Fruit fly (Drosophila melanogaster) whole organism, embryonic: ENCODE measurements around the gene CG42335.
"Not testable (repeated sequence)": the region's sequence is repeated elsewhere in the genome, so short reads cannot be mapped to it uniquely, and the experiment has no call there.

Source experiments
- C15 ChIP-seq: fragments of 200-800 bp; sonication (Bioruptor generic); IDR thresholded peaks from 3 replicates; pipeline ENCODE4 v1.3.6; 2022; ENCODE audit warnings: missing biosample characterization, missing genetic modification characterization
- CG10267 ChIP-seq: fragments of 200-800 bp; sonication (Bioruptor generic); optimal IDR thresholded peaks from 2 replicates; lab custom pipeline; 2018; ENCODE audit warnings: missing biosample characterization, mild to moderate bottlenecking, missing genetic modification characterization, moderate library complexity
- CG10274 ChIP-seq: fragments of 200-800 bp; sonication (Bioruptor generic); optimal IDR thresholded peaks from 3 replicates; lab custom pipeline; 2017; ENCODE audit warnings: missing biosample characterization, mild to moderate bottlenecking, missing genetic modification characterization
- CG10366 ChIP-seq: fragments of 200-800 bp; sonication (Bioruptor generic); IDR thresholded peaks from 2 replicates; pipeline ENCODE4 v1.3.6; 2022; ENCODE audit warnings: missing biosample characterization, missing genetic modification characterization
- CG10979 ChIP-seq: fragments of 200-800 bp; sonication (Bioruptor generic); optimal IDR thresholded peaks from 2 replicates; lab custom pipeline; 2018; ENCODE audit warnings: missing biosample characterization, mild to moderate bottlenecking, missing genetic modification characterization, moderate library complexity
- CG11504 ChIP-seq: fragments of 200-800 bp; sonication (Bioruptor generic); optimal IDR thresholded peaks from 3 replicates; lab custom pipeline; 2019; ENCODE audit warnings: missing biosample characterization, mild to moderate bottlenecking, missing genetic modification characterization, moderate library complexity
- CG12299 ChIP-seq: fragments of 200-800 bp; sonication (Bioruptor generic); optimal IDR thresholded peaks from 2 replicates; lab custom pipeline; 2018; ENCODE audit warnings: missing biosample characterization, mild to moderate bottlenecking, missing genetic modification characterization
- CG1603 ChIP-seq: fragments of 200-800 bp; sonication (Bioruptor generic); optimal IDR thresholded peaks from 2 replicates; lab custom pipeline; 2019; ENCODE audit warnings: missing biosample characterization, mild to moderate bottlenecking, missing genetic modification characterization, moderate library complexity
- CG2712 ChIP-seq: fragments of 200-800 bp; optimal IDR thresholded peaks from 3 replicates; lab custom pipeline; 2019; ENCODE audit warnings: missing biosample characterization, mild to moderate bottlenecking, missing genetic modification characterization, moderate library complexity
- CG30020 ChIP-seq: fragments of 200-800 bp; optimal IDR thresholded peaks from 2 replicates; lab custom pipeline; 2019; ENCODE audit warnings: missing biosample characterization, mild to moderate bottlenecking, missing genetic modification characterization, moderate library complexity
- CG30431 ChIP-seq: fragments of 200-800 bp; sonication (Bioruptor generic); optimal IDR thresholded peaks from 2 replicates; lab custom pipeline; 2017; ENCODE audit warnings: missing biosample characterization, missing genetic modification characterization
- CG31365 ChIP-seq: fragments of 200-800 bp; sonication (Bioruptor generic); optimal IDR thresholded peaks from 2 replicates; lab custom pipeline; 2018; ENCODE audit warnings: missing biosample characterization, mild to moderate bottlenecking, missing genetic modification characterization
- CG31441 ChIP-seq: fragments of 200-800 bp; sonication (Bioruptor generic); IDR thresholded peaks from 2 replicates; pipeline ENCODE4 v1.3.6; 2022; ENCODE audit warnings: missing biosample characterization, missing genetic modification characterization
- CG34224 ChIP-seq: fragments of 200-800 bp; sonication (Bioruptor generic); IDR thresholded peaks from 3 replicates; pipeline ENCODE4 v1.3.6; 2022; ENCODE audit warnings: missing biosample characterization, missing genetic modification characterization; ENCODE audit not compliant: partially characterized antibody
- CG6813 ChIP-seq: fragments of 200-800 bp; sonication (Bioruptor generic); optimal IDR thresholded peaks from 2 replicates; lab custom pipeline; 2017; ENCODE audit warnings: missing biosample characterization, missing genetic modification characterization, mild to moderate bottlenecking, moderate library complexity, missing genetic modification reagents
- CG7745 ChIP-seq: fragments of 200-800 bp; sonication (Bioruptor generic); optimal IDR thresholded peaks from 2 replicates; lab custom pipeline; 2018; ENCODE audit warnings: missing biosample characterization, mild to moderate bottlenecking, missing genetic modification characterization, moderate library complexity
- CG9727 ChIP-seq: fragments of 200-800 bp; sonication (Bioruptor generic); optimal IDR thresholded peaks from 3 replicates; lab custom pipeline; 2017; ENCODE audit warnings: missing biosample characterization, mild to moderate bottlenecking, missing genetic modification characterization
- CG9817 ChIP-seq: fragments of 200-800 bp; sonication (Bioruptor generic); optimal IDR thresholded peaks from 2 replicates; lab custom pipeline; 2018; ENCODE audit warnings: missing biosample characterization, mild to moderate bottlenecking, missing genetic modification characterization, moderate library complexity
- CoRest ChIP-seq: fragments of 200-800 bp; sonication (Bioruptor generic); optimal IDR thresholded peaks from 3 replicates; lab custom pipeline; 2018; ENCODE audit warnings: missing biosample characterization, mild to moderate bottlenecking, missing genetic modification characterization, moderate library complexity
- D ChIP-seq, 2 experiments: fragments of 200-800 bp in 1 of 2; fragments of >200 bp in 1 of 2; sonication (Bioruptor generic) in 1 of 2; optimal IDR thresholded peaks; 2 replicates in 1 of 2; 3 replicates in 1 of 2; lab custom pipeline; 2017; ENCODE audit warnings: mild to moderate bottlenecking in 1 of 2, missing biosample characterization in 1 of 2, missing genetic modification characterization in 1 of 2, missing genetic modification reagents in 1 of 2
- Dek ChIP-seq: fragments of 200-800 bp; sonication (Bioruptor generic); optimal IDR thresholded peaks from 3 replicates; lab custom pipeline; 2019; ENCODE audit warnings: missing biosample characterization, mild to moderate bottlenecking, missing genetic modification characterization, moderate library complexity
- Ets65A ChIP-seq: fragments of 200-800 bp; sonication (Bioruptor generic); peaks from one replicate; lab custom pipeline; 2016; ENCODE audit warnings: missing biosample characterization, missing genetic modification characterization
- Fer3 ChIP-seq: fragments of 200-800 bp; sonication (Bioruptor generic); optimal IDR thresholded peaks from 2 replicates; lab custom pipeline; 2018; ENCODE audit warnings: missing biosample characterization, mild to moderate bottlenecking, missing genetic modification characterization, moderate library complexity
- HLHmδ ChIP-seq: fragments of 200-800 bp; sonication (Bioruptor generic); optimal IDR thresholded peaks from 2 replicates; lab custom pipeline; 2018; ENCODE audit warnings: missing biosample characterization, mild to moderate bottlenecking, missing genetic modification characterization, moderate library complexity
- Hsf ChIP-seq: fragments of 200-800 bp; sonication (Bioruptor generic); optimal IDR thresholded peaks from 3 replicates; lab custom pipeline; 2016; ENCODE audit warnings: missing biosample characterization, missing genetic modification characterization
- Taf1 ChIP-seq: fragments of 200-800 bp; sonication (Bioruptor generic); IDR thresholded peaks from 2 replicates; pipeline ENCODE4 v1.3.6; 2022; ENCODE audit warnings: missing biosample characterization, missing genetic modification characterization
- Xbp1 ChIP-seq: fragments of 200-800 bp; sonication (Bioruptor generic); optimal IDR thresholded peaks from 3 replicates; lab custom pipeline; 2016; ENCODE audit warnings: missing biosample characterization, mild to moderate bottlenecking, missing genetic modification characterization
- bsh ChIP-seq, 2 experiments: fragments of 200-800 bp; sonication (Bioruptor generic); optimal IDR thresholded peaks; 2 replicates each; lab custom pipeline; 2017 to 2018; ENCODE audit warnings: mild to moderate bottlenecking in 2 of 2, missing biosample characterization in 2 of 2, missing genetic modification characterization in 2 of 2, moderate library complexity in 1 of 2
- croc ChIP-seq: fragments of 200-800 bp; sonication (Bioruptor generic); conservative IDR thresholded peaks from 3 replicates; pipeline ENCODE4 v1.3.6; 2022; ENCODE audit warnings: missing biosample characterization, missing genetic modification characterization
- ftz-f1 ChIP-seq: fragments of 200-800 bp; sonication (Bioruptor generic); optimal IDR thresholded peaks from 2 replicates; lab custom pipeline; 2016; ENCODE audit warnings: missing biosample characterization, missing genetic modification characterization
- insv ChIP-seq, 2 experiments: fragments of 200-800 bp; sonication (Bioruptor generic); optimal IDR thresholded peaks; 3 replicates each; lab custom pipeline; 2016 to 2018; ENCODE audit warnings: missing biosample characterization in 2 of 2, missing genetic modification characterization in 2 of 2
- kah ChIP-seq: fragments of 200-800 bp; sonication (Bioruptor generic); optimal IDR thresholded peaks from 2 replicates; lab custom pipeline; 2018; ENCODE audit warnings: missing biosample characterization, mild to moderate bottlenecking, missing genetic modification characterization
- lmd ChIP-seq: fragments of 200-800 bp; sonication (Bioruptor generic); IDR thresholded peaks from 2 replicates; pipeline ENCODE4 v1.3.6; 2022; ENCODE audit warnings: missing biosample characterization, missing genetic modification characterization
- luna ChIP-seq: fragments of 200-800 bp; sonication (Bioruptor generic); optimal IDR thresholded peaks from 2 replicates; lab custom pipeline; 2016; ENCODE audit warnings: missing biosample characterization, missing genetic modification characterization
- phol ChIP-seq: fragments of 200-800 bp; sonication (Bioruptor generic); optimal IDR thresholded peaks from 3 replicates; lab custom pipeline; 2018; ENCODE audit warnings: missing biosample characterization, mild to moderate bottlenecking, missing genetic modification characterization, moderate library complexity
- scrt ChIP-seq: fragments of 200-800 bp; sonication (Bioruptor generic); optimal IDR thresholded peaks from 2 replicates; lab custom pipeline; 2018; ENCODE audit warnings: missing biosample characterization, mild to moderate bottlenecking, missing genetic modification characterization, moderate library complexity
- shn ChIP-seq: fragments of 200-800 bp; sonication (Bioruptor generic); optimal IDR thresholded peaks from 3 replicates; lab custom pipeline; 2016; ENCODE audit warnings: missing biosample characterization, missing genetic modification characterization
- sima ChIP-seq: fragments of 200-800 bp; sonication (Bioruptor generic); optimal IDR thresholded peaks from 2 replicates; lab custom pipeline; 2016; ENCODE audit warnings: missing biosample characterization, missing genetic modification characterization
- slbo ChIP-seq: fragments of 200-800 bp; sonication (Bioruptor generic); IDR thresholded peaks from 2 replicates; pipeline ENCODE4 v1.3.6; 2022; ENCODE audit warnings: missing biosample characterization, missing genetic modification characterization
- ttk ChIP-seq: fragments of 200-800 bp; sonication (Bioruptor generic); IDR thresholded peaks from 2 replicates; pipeline ENCODE4 v2.1.2; 2022; ENCODE audit warnings: missing biosample characterization, missing genetic modification characterization

The CG42335 gene

DNA sequence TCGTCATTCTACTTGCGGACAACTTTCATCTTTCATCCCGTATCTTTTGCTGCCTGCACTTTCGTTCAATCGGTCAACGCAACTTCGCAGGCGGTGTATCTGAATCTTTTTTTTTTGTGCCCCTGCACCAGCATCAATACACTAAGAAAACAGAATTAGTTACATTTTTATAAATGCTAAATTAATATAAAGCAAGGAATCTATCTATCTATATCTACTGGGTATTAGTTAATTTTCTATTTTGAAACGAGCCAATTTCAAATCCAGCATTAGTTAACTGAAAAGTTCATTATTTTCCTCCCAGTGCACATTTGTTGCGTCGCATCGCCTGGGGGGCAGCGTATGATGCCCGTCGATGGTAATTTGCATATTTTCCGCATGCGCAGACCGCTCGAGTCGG is 25.7 kb upstream of the CG42335 start (continued):
- TF ChIP-seq CG10979 (tag; lab: Kevin White, UChicago) (peak; percentile 44), bsh (GFP tag; optimal IDR thresholded peaks at IDR 0.05; lab: Kevin White, UChicago) (peak in 1 of 2 experiments; percentile 37), phol (tag; lab: Kevin White, UChicago) (peak; percentile 25), lmd (GFP tag; lab: Robert Waterston, UW) (0 out of 2 replicates have a peak, but pooled peaks have one; percentile 7), D (optimal IDR thresholded peaks at IDR 0.05; lab: Kevin White, UChicago) (no peak), D (GFP tag; optimal IDR thresholded peaks at IDR 0.05; lab: Kevin White, UChicago) (no peak), ttk (GFP tag; lab: Robert Waterston, UW) (no peak), CG31441 (GFP tag; lab: Robert Waterston, UW) (0 out of 2 replicates have a peak, but pooled peaks have one; percentile 17), croc (GFP tag; lab: Robert Waterston, UW) (peak; percentile 27; the same call in 1 of the 3 replicates), CG1603 (tag; lab: Kevin White, UChicago) (peak; percentile 13), CG2712 (tag; lab: Kevin White, UChicago) (peak; percentile 23), CG7745 (tag; lab: Kevin White, UChicago) (no peak), CG11504 (tag; lab: Kevin White, UChicago) (peak; percentile 47), CG10366 (GFP tag; lab: Robert Waterston, UW) (peak; percentile 25; the same call in 1 of the 2 replicates), Xbp1 (GFP tag; lab: Kevin White, UChicago) (peak; percentile 10)

DNA sequence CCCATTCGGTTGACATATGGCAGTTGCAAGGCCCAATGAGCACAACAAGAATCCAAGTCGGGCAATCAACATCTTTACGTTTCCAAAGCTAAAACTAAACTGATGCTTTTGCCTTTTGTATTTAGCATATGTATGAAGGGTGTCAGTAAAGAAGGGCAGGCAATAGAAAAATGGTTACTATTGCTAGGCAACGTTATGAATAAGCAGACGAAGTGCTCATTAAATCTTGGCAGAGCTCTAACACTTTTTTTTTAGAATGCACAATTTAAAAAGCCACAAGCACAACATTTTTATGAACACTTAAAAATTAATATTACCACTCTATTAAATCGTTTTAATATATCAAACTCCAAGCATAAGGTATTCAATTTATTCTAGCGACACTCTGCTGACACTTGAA is 22.4 kb upstream of the CG42335 start, which contains the start of gene Sfp93F:
TSS of gene Sfp93F (minus strand) at position 101 of the 400 bp plus-strand sequence.
- TF ChIP-seq Fer3 (tag; lab: Kevin White, UChicago); slbo (GFP tag; lab: Robert Waterston, UW); CG30431 (GFP tag; lab: Kevin White, UChicago): not testable (repeated sequence)

DNA sequence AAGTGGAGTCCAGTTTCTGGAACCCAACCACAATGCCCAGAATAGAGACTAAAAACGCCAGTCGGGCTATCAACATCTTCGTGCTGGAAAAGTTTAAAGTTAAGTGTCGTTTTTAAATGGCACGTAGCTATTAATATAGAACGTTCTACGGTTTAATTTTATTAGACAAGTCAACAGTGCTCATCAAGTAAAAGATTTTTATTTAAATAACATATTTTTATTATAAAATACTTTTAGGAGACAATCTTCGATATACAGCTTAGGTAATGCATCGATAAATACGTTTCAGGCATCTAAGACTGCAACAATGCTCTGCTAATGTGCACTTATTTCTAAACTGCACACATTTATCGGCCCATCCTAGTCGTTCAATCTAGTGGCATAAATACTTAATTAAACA is 21.8 kb upstream of the CG42335 start, which contains the start of gene CG42869:
TSS of gene CG42869 (minus strand) at position 101 of the 400 bp plus-strand sequence.
- TF ChIP-seq Ets65A (GFP tag; lab: Kevin White, UChicago) (peak; percentile 1), C15 (GFP tag; lab: Robert Waterston, UW) (no peak), kah (GFP tag; lab: Kevin White, UChicago) (no peak)

DNA sequence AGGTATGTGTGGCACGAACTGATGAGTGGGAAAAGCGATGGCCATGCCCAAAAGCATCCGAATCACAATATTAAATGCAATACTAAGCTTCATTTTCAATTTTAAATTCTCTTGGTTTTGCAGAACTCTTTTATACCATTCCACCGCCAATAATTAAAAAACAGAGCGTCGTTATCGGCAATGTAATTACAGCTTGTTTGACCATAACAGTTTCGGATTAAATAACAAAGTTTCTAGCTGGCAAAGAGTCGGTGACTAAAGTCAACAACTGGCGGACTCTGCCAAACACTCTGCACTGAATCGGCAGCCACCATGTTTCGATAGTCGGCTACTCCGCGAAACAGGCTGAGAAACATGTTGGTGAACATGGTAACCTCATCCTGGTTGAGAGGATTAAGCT is 21.3 kb upstream of the CG42335 start, which contains the start of gene CG42870:
TSS of gene CG42870 (minus strand) at position 101 of the 400 bp plus-strand sequence.
- TF ChIP-seq shn (GFP tag; lab: Kevin White, UChicago) (no peak), CG10267 (tag; lab: Kevin White, UChicago) (no peak), CG6813 (GFP tag; lab: Kevin White, UChicago) (no peak), ftz-f1 (GFP tag; lab: Kevin White, UChicago) (no peak), sima (GFP tag; lab: Kevin White, UChicago) (no peak), CG9817 (tag; lab: Kevin White, UChicago) (no peak)

DNA sequence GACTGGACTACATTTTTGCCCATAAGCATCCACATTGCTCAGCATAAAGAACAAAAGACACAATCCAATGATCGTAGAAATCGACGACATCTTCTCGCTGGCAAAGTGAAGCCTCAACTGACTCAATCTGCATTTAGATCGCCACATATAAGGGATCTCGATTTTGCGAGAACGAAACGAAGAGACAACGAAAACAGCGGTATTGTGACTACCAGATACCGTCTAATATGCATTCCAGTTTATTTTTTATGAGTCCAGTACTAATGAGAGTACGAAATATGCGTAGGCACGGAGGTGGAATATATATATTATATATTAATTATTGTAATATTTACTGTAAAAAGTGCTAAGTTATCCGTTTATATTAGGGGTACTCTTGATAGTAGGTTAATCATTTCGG is 19.6 kb upstream of the CG42335 start, which contains the start of gene CG34034:
TSS of gene CG34034 (minus strand) at position 101 of the 400 bp plus-strand sequence.
- TF ChIP-seq Dek (no peak), scrt (GFP tag; lab: Kevin White, UChicago) (no peak), CG31365 (no peak), luna (GFP tag; lab: Kevin White, UChicago) (no peak), Taf1 (GFP tag; lab: Robert Waterston, UW) (no peak), Hsf (GFP tag; lab: Kevin White, UChicago) (no peak), CG30020 (tag; lab: Kevin White, UChicago) (no peak), insv (GFP tag; optimal IDR thresholded peaks at IDR 0.05; lab: Kevin White, UChicago) (no peak), CG34224 (GFP tag; lab: Robert Waterston, UW) (no peak), CG12299 (no peak), CG9727 (GFP tag; lab: Kevin White, UChicago) (no peak), CG10274 (GFP tag; lab: Kevin White, UChicago) (no peak), CG9817 (tag; lab: Kevin White, UChicago) (no peak), HLHmδ (GFP tag; lab: Kevin White, UChicago) (no peak), CoRest (tag; lab: Kevin White, UChicago) (no peak)
